Fruit fly (Drosophila melanogaster): ENCODE results near the gene up.

up gene

dm6 chrX:13626579-13626894 lies 24.2 kb upstream of the up start (continued):
- TF ChIP-seq dm (GFP tag; optimal IDR thresholded peaks at IDR 0.05) (peak; percentile 80), HLH4C (GFP tag; IDR thresholded peaks at IDR 0.05; ENCODE audit: partially characterized antibody) (no peak), ssp (GFP tag; IDR thresholded peaks at IDR 0.05) (peak; percentile 30; the same call in 1 of the 2 replicates), bbx (GFP tag; IDR thresholded peaks at IDR 0.05; ENCODE audit: partially characterized antibody) (no peak), CG2116 (GFP tag; optimal IDR thresholded peaks at IDR 0.05) (peak; percentile 30), CG9215 (GFP tag; IDR thresholded peaks at IDR 0.05) (peak; percentile 81), PHDP (tag; optimal IDR thresholded peaks at IDR 0.05) (peak; percentile 72), Opbp (GFP tag; IDR thresholded peaks at IDR 0.05; ENCODE audit: partially characterized antibody) (no peak), CG2199 (GFP tag; IDR thresholded peaks at IDR 0.05) (peak; percentile 60; the same call in 1 of the 3 replicates), CG31388 (GFP tag; optimal IDR thresholded peaks at IDR 0.05) (no peak), CG11696 (GFP tag; IDR thresholded peaks at IDR 0.05) (peak; percentile 45; the same call in 1 of the 2 replicates), CG9437 (GFP tag; optimal IDR thresholded peaks at IDR 0.05) (peak; percentile 68), vvl (GFP tag; IDR thresholded peaks at IDR 0.05) (peak; percentile 79; the same call in 1 of the 2 replicates), CG2129 (GFP tag; IDR thresholded peaks at IDR 0.05; ENCODE audit: partially characterized antibody) (no peak), HmgZ (tag; optimal IDR thresholded peaks at IDR 0.05) (peak; percentile 68), Sox100B (GFP tag; optimal IDR thresholded peaks at IDR 0.05) (peak; percentile 63), ci (GFP tag; IDR thresholded peaks at IDR 0.05) (peak; percentile 83), CG30403 (GFP tag; optimal IDR thresholded peaks at IDR 0.05) (peak; percentile 76), Kr (GFP tag; optimal IDR thresholded peaks at IDR 0.05) (no peak), shn (GFP tag; optimal IDR thresholded peaks at IDR 0.05) (peak; percentile 84), CG7839 (tag; optimal IDR thresholded peaks at IDR 0.05) (peak; percentile 82), CG12769 (tag; optimal IDR thresholded peaks at IDR 0.05) (peak; percentile 53), klu (GFP tag; IDR thresholded peaks at IDR 0.05) (peak; percentile 77), CG2875 (GFP tag; optimal IDR thresholded peaks at IDR 0.05) (peak; percentile 47), salm (tag; optimal IDR thresholded peaks at IDR 0.05) (peak; percentile 64), CG15011 (GFP tag; optimal IDR thresholded peaks at IDR 0.05) (peak; percentile 13), onecut (GFP tag; IDR thresholded peaks at IDR 0.05) (peak; percentile 49), CG2712 (tag; optimal IDR thresholded peaks at IDR 0.05) (peak; percentile 74), CG18262 (tag; optimal IDR thresholded peaks at IDR 0.05) (peak; percentile 59), CG9609 (GFP tag; optimal IDR thresholded peaks at IDR 0.05) (peak; percentile 76), Asciz (GFP tag; optimal IDR thresholded peaks at IDR 0.05) (peak; percentile 41), CHES-1-like (GFP tag; optimal IDR thresholded peaks at IDR 0.05) (peak; percentile 76), CG32772 (GFP tag; IDR thresholded peaks at IDR 0.05) (peak; percentile 71), ash1 (GFP tag; optimal IDR thresholded peaks at IDR 0.05) (no peak), tup (GFP tag; optimal IDR thresholded peaks at IDR 0.05) (no peak), CG1024 (GFP tag; IDR thresholded peaks at IDR 0.05) (no peak), HmgD (GFP tag; optimal IDR thresholded peaks at IDR 0.05) (peak; percentile 73), CG4854 (GFP tag; optimal IDR thresholded peaks at IDR 0.05) (peak; percentile 47), sisA (GFP tag; IDR thresholded peaks at IDR 0.05) (peak; percentile 81), zf30C (GFP tag; optimal IDR thresholded peaks at IDR 0.05) (no peak), bcd (GFP tag; optimal IDR thresholded peaks at IDR 0.05) (peak; percentile 77), Mes4 (GFP tag; optimal IDR thresholded peaks at IDR 0.05) (peak; percentile 52), CG8765 (GFP tag; IDR thresholded peaks at IDR 0.05) (no peak), Hmx (GFP tag; optimal IDR thresholded peaks at IDR 0.05) (peak; percentile 21), D (optimal IDR thresholded peaks at IDR 0.05) (no peak), D (GFP tag; optimal IDR thresholded peaks at IDR 0.05) (peak; percentile 56), NK7.1 (GFP tag; optimal IDR thresholded peaks at IDR 0.05) (peak; percentile 66), phol (tag; optimal IDR thresholded peaks at IDR 0.05) (peak; percentile 72), zfh2 (GFP tag; optimal IDR thresholded peaks at IDR 0.05) (peak; percentile 78), Lim3 (GFP tag; IDR thresholded peaks at IDR 0.05) (no peak), Dll (GFP tag; IDR thresholded peaks at IDR 0.05; ENCODE audit: partially characterized antibody) (no peak), abd-A (tag; optimal IDR thresholded peaks at IDR 0.05) (peak; percentile 78)
